Fruit fly (Drosophila melanogaster) S2 (cell line): ENCODE measurements around the gene Syt7.

Experiments used
- CG8478 ChIP-seq: fragments of >200 bp; optimal IDR thresholded peaks from 2 replicates; lab custom pipeline; 2018
- CTCF ChIP-seq, 2 experiments: fragments of >200 bp; optimal IDR thresholded peaks; 2 replicates each; lab custom pipeline; 2018

The Syt7 gene

DNA sequence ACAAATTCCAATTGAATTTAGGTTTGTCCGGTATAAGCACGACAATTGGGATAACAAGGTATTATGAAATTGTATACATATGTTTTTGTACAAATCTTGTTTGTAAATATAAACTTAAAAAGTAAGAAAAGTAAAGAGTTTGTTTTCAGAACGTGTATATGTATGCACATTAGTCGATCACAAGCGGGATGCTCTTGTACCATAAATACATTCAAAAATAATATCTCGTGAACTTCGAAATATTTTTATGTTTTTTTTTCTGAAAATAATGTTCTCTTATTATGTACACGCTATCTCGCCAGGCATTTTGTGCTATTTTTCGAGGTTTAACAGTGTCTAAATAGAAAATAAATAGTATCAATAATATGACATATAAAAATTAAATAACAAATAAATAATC is 51.6 kb downstream of the Syt7 start, which contains the start of gene RhoGAP102A:
Gene RhoGAP102A, plus strand, starts transcription at position 301 of the 400 bp plus-strand sequence.
- TF ChIP-seq CTCF (optimal IDR thresholded peaks at IDR 0.05; lab: Kevin White, UChicago) (no peak), CG8478 (lab: Kevin White, UChicago) (no peak)

DNA sequence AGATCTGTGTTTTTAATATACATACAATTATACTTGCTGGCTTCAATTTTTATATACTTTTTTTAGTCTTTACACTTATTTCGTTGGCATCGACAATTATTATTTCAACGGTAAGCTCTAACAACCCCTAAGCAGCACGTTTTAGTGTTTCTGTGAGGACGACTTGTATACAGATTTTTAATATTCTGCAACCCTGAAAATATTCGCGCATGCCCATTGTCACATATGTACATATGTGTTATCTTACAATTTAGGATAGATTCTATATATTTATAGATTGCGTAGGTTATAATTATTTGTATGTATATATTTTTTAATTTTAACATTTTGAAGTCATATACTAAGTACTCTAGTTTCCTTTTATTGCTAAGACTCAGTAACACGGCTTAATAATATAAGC is 53.1 kb downstream of the Syt7 start, which contains the start of gene dpr7:
Gene dpr7, minus strand, starts transcription at position 154 of the 400 bp plus-strand sequence.
- no peak for TF ChIP-seq CG8478 (lab: Kevin White, UChicago)
- no peak for TF ChIP-seq CTCF (optimal IDR thresholded peaks at IDR 0.05; lab: Kevin White, UChicago)

DNA sequence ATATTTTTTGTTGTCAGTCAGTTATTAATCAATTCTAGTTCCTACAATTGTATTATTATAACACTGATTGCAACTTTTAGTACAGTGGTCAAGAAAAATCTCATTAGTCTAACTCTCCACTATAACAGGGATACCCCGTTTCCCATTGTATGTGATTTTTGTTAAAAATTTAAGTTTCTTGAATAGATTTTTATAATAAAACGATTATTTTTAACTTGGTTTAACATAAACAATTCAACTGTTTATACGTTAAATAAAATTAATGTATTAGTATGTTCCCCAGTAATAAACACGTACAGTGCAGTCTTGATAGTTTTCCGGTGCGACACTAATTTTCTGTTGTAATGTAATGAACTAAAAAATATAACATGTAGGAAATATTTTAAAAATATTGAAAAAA is 65.4 kb downstream of the Syt7 start:
- no peak for TF ChIP-seq CG8478 (lab: Kevin White, UChicago)
- no peak for TF ChIP-seq CTCF (optimal IDR thresholded peaks at IDR 0.05; lab: Kevin White, UChicago)

DNA sequence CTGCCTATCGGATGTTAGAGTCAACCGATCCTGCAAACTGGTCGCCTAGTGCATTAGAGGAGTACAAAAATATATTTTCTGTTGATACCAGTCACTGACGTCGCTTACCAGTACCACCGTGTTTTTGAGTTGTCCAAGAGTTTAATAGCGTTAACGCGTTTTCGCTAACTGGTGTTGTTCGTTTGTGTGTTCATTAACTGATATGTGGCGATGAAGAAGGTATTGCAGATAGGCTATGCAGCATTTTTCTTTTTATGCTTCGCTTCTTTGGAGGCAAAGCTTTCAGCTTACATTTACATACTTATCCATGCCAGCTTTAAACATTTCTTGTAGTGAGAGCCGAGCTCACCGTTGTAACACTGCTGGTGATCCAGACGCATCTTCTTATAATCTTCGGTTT is 67.9 kb downstream of the Syt7 start:
- TF ChIP-seq CTCF (optimal IDR thresholded peaks at IDR 0.05; lab: Kevin White, UChicago) (no peak), CG8478 (lab: Kevin White, UChicago) (no peak)

DNA sequence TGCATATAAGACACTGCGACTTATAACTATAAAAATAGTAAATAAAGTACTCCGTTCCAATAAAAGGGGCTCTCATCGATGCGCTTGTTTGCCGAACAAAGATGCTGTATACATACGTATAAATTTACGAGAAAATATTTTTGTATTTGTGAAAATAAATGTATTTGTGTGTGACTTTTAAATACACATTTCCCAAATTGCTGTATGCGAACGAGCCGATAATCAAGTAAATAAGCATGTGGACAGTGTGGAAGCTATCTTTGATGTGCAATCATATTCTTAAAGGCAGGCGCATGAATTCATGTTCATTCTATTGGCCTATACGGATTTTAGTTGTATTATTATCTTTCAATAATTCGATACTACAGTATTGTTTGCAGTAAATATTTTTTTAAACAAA is 75.1 kb downstream of the Syt7 start:
- TF ChIP-seq CTCF (optimal IDR thresholded peaks at IDR 0.05; lab: Kevin White, UChicago) (no peak), CG8478 (lab: Kevin White, UChicago) (no peak)

DNA sequence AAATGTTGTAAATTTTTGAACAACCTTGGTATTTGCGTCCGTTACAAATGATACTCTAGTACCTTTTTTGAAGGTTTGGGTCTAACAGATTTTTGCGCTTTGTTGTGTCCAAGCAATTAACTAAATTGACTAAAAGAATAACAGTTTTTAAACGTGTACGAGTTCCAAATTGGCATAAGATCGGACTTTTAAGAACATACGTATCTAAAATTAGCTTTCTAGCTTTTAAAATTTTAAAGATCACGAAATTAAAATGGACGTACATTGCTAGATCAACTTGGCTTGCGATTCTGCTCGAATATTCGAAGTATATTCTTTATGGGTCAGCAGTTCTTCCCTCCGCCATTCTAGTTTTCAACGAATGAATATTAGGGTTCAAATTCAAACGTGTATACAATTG is 75.9 kb downstream of the Syt7 start, which contains the start of gene CG1674:
Gene CG1674, plus strand, starts transcription at position 301 of the 400 bp plus-strand sequence.
- TF ChIP-seq CTCF (optimal IDR thresholded peaks at IDR 0.05; lab: Kevin White, UChicago) (no peak), CG8478 (lab: Kevin White, UChicago) (no peak)
